Worm (Caenorhabditis elegans) whole organism, L4 larva: ENCODE measurements around the gene Y39E4A.1.

Source experiments
- F10B5.3 ChIP-seq: sonication (generic microtip); optimal IDR thresholded peaks from 2 replicates; lab custom pipeline; 2016; ENCODE audit warnings: mild to moderate bottlenecking, missing genetic modification characterization, missing compliant biosample characterization
- R02D3.7 ChIP-seq: fragments of 150-350 bp; sonication (generic microtip); optimal IDR thresholded peaks from 3 replicates; lab custom pipeline; 2014; ENCODE audit warnings: missing biosample characterization, missing genetic modification characterization
- T20F7.1 ChIP-seq: fragments of 200-800 bp; sonication (Bioruptor generic); optimal IDR thresholded peaks from 2 replicates; lab custom pipeline; 2018; ENCODE audit warnings: mild to moderate bottlenecking, missing genetic modification characterization, missing compliant biosample characterization
- ZK337.2 ChIP-seq: fragments of 200-800 bp; sonication (Bioruptor generic); IDR thresholded peaks from 2 replicates; pipeline ENCODE4 v1.3.6; 2022; ENCODE audit warnings: missing genetic modification reagents, missing genetic modification characterization, missing compliant biosample characterization
- aly-2 ChIP-seq: sonication (generic microtip); optimal IDR thresholded peaks from 2 replicates; lab custom pipeline; 2018; ENCODE audit warnings: missing biosample characterization, missing genetic modification characterization
- arid-1 ChIP-seq: fragments of 200-800 bp; sonication (Bioruptor generic); conservative IDR thresholded peaks from 2 replicates; pipeline ENCODE4 v1.3.6; 2022; ENCODE audit warnings: missing genetic modification reagents, missing genetic modification characterization, missing compliant biosample characterization
- ceh-20 ChIP-seq: fragments of 200-800 bp; sonication (Bioruptor generic); IDR thresholded peaks from 2 replicates; pipeline ENCODE4 v1.3.6; 2022; ENCODE audit warnings: missing genetic modification reagents, missing genetic modification characterization, missing compliant biosample characterization
- ceh-28 ChIP-seq: fragments of 150-350 bp; optimal IDR thresholded peaks from 2 replicates; lab custom pipeline; 2014; ENCODE audit warnings: missing biosample characterization, missing genetic modification reagents, missing genetic modification characterization
- ceh-44 ChIP-seq: fragments of 200-800 bp; sonication (Bioruptor generic); IDR thresholded peaks from 2 replicates; pipeline ENCODE4 v1.3.6; 2022; ENCODE audit warnings: missing genetic modification reagents, missing genetic modification characterization, missing compliant biosample characterization
- cey-2 ChIP-seq: sonication (generic microtip); optimal IDR thresholded peaks from 3 replicates; lab custom pipeline; 2017; ENCODE audit warnings: missing genetic modification characterization, mild to moderate bottlenecking, missing compliant biosample characterization, antibody characterized with exemption, borderline replicate concordance; ENCODE audit not compliant: insufficient read depth
- ctbp-1 ChIP-seq: fragments of 200-800 bp; sonication (Bioruptor generic); IDR thresholded peaks from 2 replicates; pipeline ENCODE4 v1.3.6; 2022; ENCODE audit warnings: missing genetic modification reagents, missing genetic modification characterization, missing compliant biosample characterization
- daf-16 ChIP-seq, 3 experiments: sonication (generic microtip); optimal IDR thresholded peaks; 2 replicates each; lab custom pipeline; 2016 to 2017; ENCODE audit warnings: missing genetic modification characterization in 3 of 3, missing genetic modification reagents in 3 of 3, mild to moderate bottlenecking in 2 of 3, missing compliant biosample characterization in 2 of 3, missing biosample characterization in 1 of 3, moderate library complexity in 1 of 3
- daf-19 ChIP-seq: fragments of 200-800 bp; sonication (Bioruptor generic); conservative IDR thresholded peaks from 2 replicates; pipeline ENCODE4 v1.3.6; 2022; ENCODE audit warnings: missing genetic modification characterization, missing compliant biosample characterization
- daf-8 ChIP-seq: fragments of 200-800 bp; sonication (Bioruptor generic); IDR thresholded peaks from 2 replicates; pipeline ENCODE4 v1.3.6; 2022; ENCODE audit warnings: missing genetic modification characterization, missing compliant biosample characterization
- dve-1 ChIP-seq: sonication (generic microtip); optimal IDR thresholded peaks from 2 replicates; lab custom pipeline; 2017; ENCODE audit warnings: antibody characterized with exemption, mild to moderate bottlenecking, missing genetic modification characterization, missing compliant biosample characterization; ENCODE audit not compliant: insufficient read depth
- egl-43 ChIP-seq: fragments of 200-800 bp; sonication (Bioruptor generic); IDR thresholded peaks from 2 replicates; pipeline ENCODE4 v1.3.6; 2022; ENCODE audit warnings: missing genetic modification reagents, missing genetic modification characterization, missing compliant biosample characterization
- fkh-10 ChIP-seq: fragments of 150-350 bp; optimal IDR thresholded peaks from 2 replicates; lab custom pipeline; 2014; ENCODE audit warnings: missing biosample characterization, missing genetic modification reagents, missing genetic modification characterization
- gei-8 ChIP-seq: fragments of 200-800 bp; sonication (Bioruptor generic); optimal IDR thresholded peaks from 2 replicates; lab custom pipeline; 2018; ENCODE audit warnings: mild to moderate bottlenecking, missing genetic modification characterization, missing compliant biosample characterization
- jun-1 ChIP-seq: fragments of 150-350 bp; optimal IDR thresholded peaks from 2 replicates; lab custom pipeline; 2014; ENCODE audit warnings: missing biosample characterization, missing genetic modification reagents, missing genetic modification characterization
- lim-7 ChIP-seq: fragments of 200-800 bp; sonication (Bioruptor generic); IDR thresholded peaks from 2 replicates; pipeline ENCODE4 v1.3.6; 2022; ENCODE audit warnings: missing genetic modification characterization, missing compliant biosample characterization
- lin-1 ChIP-seq: fragments of 200-800 bp; sonication (Bioruptor generic); IDR thresholded peaks from 2 replicates; pipeline ENCODE4 v1.3.6; 2022; ENCODE audit warnings: missing genetic modification reagents, missing genetic modification characterization, missing compliant biosample characterization
- lir-3 ChIP-seq: sonication (generic microtip); optimal IDR thresholded peaks from 2 replicates; lab custom pipeline; 2016; ENCODE audit warnings: mild to moderate bottlenecking, missing genetic modification characterization, missing compliant biosample characterization
- mxl-3 ChIP-seq: fragments of 200-800 bp; sonication (Bioruptor generic); optimal IDR thresholded peaks from 2 replicates; lab custom pipeline; 2018; ENCODE audit warnings: mild to moderate bottlenecking, missing genetic modification characterization, missing compliant biosample characterization
- nhr-10 ChIP-seq: fragments of 150-350 bp; optimal IDR thresholded peaks from 2 replicates; lab custom pipeline; 2014; ENCODE audit warnings: missing biosample characterization, missing genetic modification characterization
- nhr-102 ChIP-seq: sonication (generic microtip); optimal IDR thresholded peaks from 2 replicates; lab custom pipeline; 2016; ENCODE audit warnings: mild to moderate bottlenecking, missing genetic modification characterization, moderate library complexity, missing compliant biosample characterization
- nhr-11 ChIP-seq: fragments of 150-350 bp; optimal IDR thresholded peaks from 2 replicates; lab custom pipeline; 2014; ENCODE audit warnings: missing biosample characterization, missing genetic modification characterization
- nhr-111 ChIP-seq: fragments of 200-800 bp; sonication (Bioruptor generic); optimal IDR thresholded peaks from 2 replicates; lab custom pipeline; 2018; ENCODE audit warnings: mild to moderate bottlenecking, missing genetic modification characterization, missing compliant biosample characterization
- nhr-237 ChIP-seq: sonication (generic microtip); optimal IDR thresholded peaks from 2 replicates; lab custom pipeline; 2017; ENCODE audit warnings: missing biosample characterization, missing genetic modification characterization
- nhr-28 ChIP-seq: fragments of 150-350 bp; optimal IDR thresholded peaks from 2 replicates; lab custom pipeline; 2014; ENCODE audit warnings: missing biosample characterization, missing genetic modification characterization
- nhr-41 ChIP-seq: fragments of 200-800 bp; sonication (Bioruptor generic); IDR thresholded peaks from 2 replicates; pipeline ENCODE4 v1.3.6; 2022; ENCODE audit warnings: missing genetic modification reagents, missing genetic modification characterization, missing compliant biosample characterization
- nhr-6 ChIP-seq: fragments of 150-350 bp; optimal IDR thresholded peaks from 2 replicates; lab custom pipeline; 2014; ENCODE audit warnings: missing biosample characterization, missing genetic modification characterization
- php-3 ChIP-seq: fragments of 200-800 bp; sonication (Bioruptor generic); IDR thresholded peaks from 2 replicates; pipeline ENCODE4 v1.3.6; 2022; ENCODE audit warnings: missing genetic modification reagents, missing genetic modification characterization, missing compliant biosample characterization
- rbr-2 ChIP-seq: sonication (generic microtip); optimal IDR thresholded peaks from 2 replicates; lab custom pipeline; 2016; ENCODE audit warnings: missing genotype, missing genetic modification characterization, missing compliant biosample characterization
- saeg-2 ChIP-seq: fragments of 200-800 bp; sonication (Bioruptor generic); IDR thresholded peaks from 2 replicates; pipeline ENCODE4 v1.3.6; 2022; ENCODE audit warnings: missing genetic modification reagents, missing genetic modification characterization, missing compliant biosample characterization
- sdz-12 ChIP-seq: fragments of 200-800 bp; sonication (Bioruptor generic); optimal IDR thresholded peaks from 2 replicates; lab custom pipeline; 2018; ENCODE audit warnings: mild to moderate bottlenecking, missing genetic modification characterization, missing compliant biosample characterization
- set-16 ChIP-seq: fragments of 200-800 bp; sonication (Bioruptor generic); IDR thresholded peaks from 2 replicates; pipeline ENCODE4 v1.3.6; 2022; ENCODE audit warnings: missing genetic modification reagents, missing genetic modification characterization, missing compliant biosample characterization
- skn-1 ChIP-seq: fragments of 150-350 bp; optimal IDR thresholded peaks from 2 replicates; lab custom pipeline; 2014; ENCODE audit warnings: missing biosample characterization, missing genetic modification characterization
- snpc-4 ChIP-seq: fragments of 150-350 bp; optimal IDR thresholded peaks from 2 replicates; lab custom pipeline; 2014; ENCODE audit warnings: missing biosample characterization, missing genetic modification characterization
- spr-1 ChIP-seq: sonication (generic microtip); optimal IDR thresholded peaks from 2 replicates; lab custom pipeline; 2016; ENCODE audit warnings: mild to moderate bottlenecking, missing genetic modification characterization, missing compliant biosample characterization
- unc-62 ChIP-seq, 3 experiments: fragments of 150-350 bp in 1 of 3; sonication (generic microtip); optimal IDR thresholded peaks in 2 of 3; peaks in 1 of 3; 1 replicate in 1 of 3; 2 replicates in 2 of 3; lab custom pipeline; 2014 to 2017; ENCODE audit warnings: missing biosample characterization in 3 of 3, missing genetic modification characterization in 3 of 3, missing genetic modification reagents in 3 of 3, missing genotype in 1 of 3
- zag-1 ChIP-seq: fragments of 150-350 bp; optimal IDR thresholded peaks from 2 replicates; lab custom pipeline; 2014; ENCODE audit warnings: missing biosample characterization, missing genetic modification characterization
- zfp-3 ChIP-seq: fragments of 200-800 bp; sonication (Bioruptor generic); conservative IDR thresholded peaks from 2 replicates; pipeline ENCODE4 v1.3.6; 2022; ENCODE audit warnings: missing genetic modification reagents, missing genetic modification characterization, missing compliant biosample characterization
- ztf-7 ChIP-seq: fragments of 150-350 bp; optimal IDR thresholded peaks from 2 replicates; lab custom pipeline; 2014; ENCODE audit warnings: missing biosample characterization, missing genetic modification characterization

The Y39E4A.1 gene

DNA sequence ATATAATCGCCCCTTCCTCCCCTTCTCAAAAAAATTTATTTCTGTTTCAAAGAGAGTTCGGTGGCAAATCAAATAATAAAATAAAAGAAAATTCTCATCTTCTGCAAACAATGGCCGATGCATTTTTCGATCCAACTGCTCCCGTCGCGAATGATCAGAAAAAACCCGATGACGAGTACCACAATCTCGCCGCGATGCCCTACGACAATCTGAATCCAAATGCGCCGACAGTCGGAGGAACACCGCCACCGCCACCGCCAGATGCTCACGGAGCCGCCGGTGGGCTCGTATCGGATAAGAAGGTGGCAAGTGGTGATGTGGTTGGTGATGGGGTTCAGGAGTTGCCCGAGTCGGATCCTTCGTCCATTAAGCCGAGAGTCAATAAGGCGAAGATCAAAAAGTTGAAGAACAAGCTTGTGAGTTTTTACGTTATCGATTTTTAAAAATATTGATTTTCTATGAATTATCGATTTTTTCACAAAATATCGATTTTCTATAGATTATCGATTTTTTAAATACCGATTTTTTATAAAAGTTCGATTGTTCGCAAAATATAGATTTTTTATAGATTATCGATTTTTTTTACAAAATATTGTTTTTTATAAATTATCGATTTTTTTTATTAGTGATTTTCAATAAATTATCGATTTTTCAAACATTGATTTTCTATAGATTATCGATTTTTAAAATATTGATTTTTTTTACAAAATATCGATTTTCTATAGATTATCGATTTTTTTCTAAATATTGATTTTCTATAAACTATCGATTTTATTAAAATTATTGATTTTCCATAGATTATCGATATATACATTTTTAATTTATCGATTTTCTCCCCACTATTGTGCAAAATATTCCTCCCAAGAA, at the start of gene Y39E4A.1:
Gene Y39E4A.1 (plus strand): TSS at position 51 of the 867 bp plus-strand sequence.
- peak; percentile 64; the same call in 1 of the 2 replicates for TF ChIP-seq egl-43 (GFP tag; lab: Robert Waterston, UW)
- no peak for TF ChIP-seq nhr-11 (tag; lab: Kevin White, UChicago)
- TF ChIP-seq ceh-28 = peak; percentile 98
- TF ChIP-seq unc-62 (GFP tag; optimal IDR thresholded peaks at IDR 0.05 in 1 of 2; lab: Kevin White, UChicago) = peak in 1 of 2 experiments; percentile 75
- no peak for TF ChIP-seq unc-62 (tag; optimal IDR thresholded peaks at IDR 0.05; lab: Kevin White, UChicago)
- TF ChIP-seq ZK337.2 (GFP tag; lab: Robert Waterston, UW) = peak; percentile 18; the same call in 1 of the 2 replicates
- TF ChIP-seq T20F7.1 (GFP tag; lab: Kevin White, UChicago) = no peak
- TF ChIP-seq arid-1 (GFP tag; lab: Robert Waterston, UW) = 0 out of 2 replicates have a peak, but pooled peaks have one; percentile 5
- no peak for TF ChIP-seq zfp-3 (GFP tag; lab: Robert Waterston, UW)
- TF ChIP-seq set-16 = peak; percentile 78
- TF ChIP-seq lin-1 (GFP tag; lab: Robert Waterston, UW) = 0 out of 2 replicates have a peak, but pooled peaks have one; percentile 17
- no peak for TF ChIP-seq nhr-111 (GFP tag; lab: Kevin White, UChicago)
- TF ChIP-seq skn-1 (tag; lab: Kevin White, UChicago) = no peak
- TF ChIP-seq ceh-44 = no peak
- no peak for TF ChIP-seq snpc-4
- no peak for TF ChIP-seq fkh-10 (GFP tag; lab: Kevin White, UChicago)

DNA sequence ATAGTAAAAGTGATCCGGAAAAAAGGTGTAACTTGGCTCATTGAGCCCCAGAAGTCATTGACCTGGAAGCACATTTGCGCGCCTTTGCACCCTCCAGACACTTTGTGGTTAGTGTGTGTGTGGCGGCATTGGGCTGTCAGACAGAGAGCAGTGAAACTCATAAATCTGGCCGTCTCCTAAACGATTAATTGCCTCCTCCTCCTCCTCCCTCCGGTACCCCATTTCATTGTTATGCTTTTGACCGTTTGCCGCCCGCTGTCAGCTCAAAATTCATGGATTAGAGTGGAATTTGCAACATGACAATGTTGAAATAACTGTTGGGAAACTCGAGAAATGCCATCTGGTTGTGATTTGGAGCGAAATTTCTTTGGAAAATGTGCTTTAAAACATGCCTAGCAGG, 47.2 kb upstream of the Y39E4A.1 start:
- TF ChIP-seq jun-1 (tag; lab: Kevin White, UChicago) = no peak
- TF ChIP-seq unc-62 (GFP tag; optimal IDR thresholded peaks at IDR 0.05 in 1 of 2; lab: Kevin White, UChicago) = peak in 1 of 2 experiments; percentile 69
- no peak for TF ChIP-seq unc-62 (tag; optimal IDR thresholded peaks at IDR 0.05; lab: Kevin White, UChicago)

DNA sequence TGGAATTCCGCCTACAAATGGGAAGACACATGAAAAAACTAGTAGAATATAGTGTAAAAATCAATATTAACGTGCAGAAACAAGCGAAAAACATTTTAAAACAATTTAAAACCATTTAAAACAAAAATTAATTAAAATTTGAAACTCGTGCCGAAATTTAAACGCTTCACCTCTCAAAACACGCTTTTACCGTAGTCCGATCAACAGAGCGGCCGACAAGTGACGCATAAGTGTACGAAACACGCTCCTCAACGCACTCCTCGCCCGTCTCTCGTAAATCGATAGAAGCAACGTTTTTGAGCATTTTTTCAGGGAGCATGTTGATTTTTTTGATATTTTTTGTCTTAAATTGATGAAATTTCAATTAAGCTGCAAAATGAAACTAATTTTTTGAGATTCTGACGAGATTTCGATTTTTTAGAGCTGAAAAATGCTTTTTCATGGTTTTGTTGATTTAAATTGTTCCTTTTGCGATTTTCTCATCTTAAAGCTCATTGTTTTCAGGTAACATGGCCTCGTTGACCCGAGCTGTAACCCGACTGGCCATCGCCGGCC, 46.1 kb upstream of the Y39E4A.1 start, which contains the start of gene cox-5A:
Gene cox-5A (plus strand): TSS at position 505 of the 555 bp plus-strand sequence.
- TF ChIP-seq F10B5.3 (tag; lab: Kevin White, UChicago) = peak; percentile 95
- TF ChIP-seq nhr-41 (GFP tag; lab: Robert Waterston, UW) = peak; percentile 91
- peak; percentile 68 for TF ChIP-seq gei-8 (GFP tag; lab: Kevin White, UChicago)
- TF ChIP-seq zag-1 (tag; lab: Kevin White, UChicago) = peak; percentile 80
- peak; percentile 98 for TF ChIP-seq ctbp-1 (GFP tag; lab: Robert Waterston, UW)
- peak; percentile 99 for TF ChIP-seq rbr-2 (tag; lab: Kevin White, UChicago)
- peak; percentile 97 for TF ChIP-seq saeg-2 (GFP tag; lab: Robert Waterston, UW)
- peak; percentile 94 for TF ChIP-seq nhr-28 (tag; lab: Kevin White, UChicago)
- TF ChIP-seq daf-16 (GFP tag; optimal IDR thresholded peaks at IDR 0.05; lab: Kevin White, UChicago) = peak; percentile 86 to 94
- TF ChIP-seq daf-16 (tag; optimal IDR thresholded peaks at IDR 0.05; lab: Kevin White, UChicago) = peak; percentile 81
- TF ChIP-seq arid-1 (GFP tag; lab: Robert Waterston, UW) = peak; percentile 98
- peak; percentile 93 for TF ChIP-seq php-3 (GFP tag; lab: Robert Waterston, UW)
- no peak for TF ChIP-seq daf-8 (GFP tag; lab: Robert Waterston, UW)
- TF ChIP-seq R02D3.7 (tag; lab: Kevin White, UChicago) = peak; percentile 43
- peak; percentile 88 for TF ChIP-seq nhr-10
- peak; percentile 97 for TF ChIP-seq spr-1
- TF ChIP-seq lir-3 (tag; lab: Kevin White, UChicago) = peak; percentile 78
- peak; percentile 100 for TF ChIP-seq dve-1
- peak; percentile 90 for TF ChIP-seq ceh-44
- TF ChIP-seq daf-19 (GFP tag; lab: Robert Waterston, UW) = no peak
- TF ChIP-seq aly-2 (tag; lab: Kevin White, UChicago) = no peak
- peak; percentile 66 for TF ChIP-seq nhr-237
- peak; percentile 90 for TF ChIP-seq mxl-3 (GFP tag; lab: Kevin White, UChicago)
- TF ChIP-seq ztf-7 = peak; percentile 95
- peak; percentile 83 for TF ChIP-seq cey-2 (tag; lab: Kevin White, UChicago)
- peak; percentile 98 for TF ChIP-seq nhr-102
- peak; percentile 97 for TF ChIP-seq jun-1 (tag; lab: Kevin White, UChicago)
- TF ChIP-seq lim-7 (GFP tag; lab: Robert Waterston, UW) = peak; percentile 65
- TF ChIP-seq skn-1 (tag; lab: Kevin White, UChicago) = peak; percentile 88
- TF ChIP-seq sdz-12 (GFP tag; lab: Kevin White, UChicago) = peak; percentile 81
- TF ChIP-seq nhr-6 = peak; percentile 99
- peak; percentile 99 for TF ChIP-seq ceh-20 (GFP tag; lab: Robert Waterston, UW)
